Fruit fly (Drosophila melanogaster): ENCODE results near the gene Rcd7.

Gene Rcd7

dm6 chr3L:19557197-19557995 is 12.5 kb downstream of the Rcd7 start (continued):
- TF ChIP-seq dysf (GFP tag; IDR thresholded peaks at IDR 0.05) = no peak
- no peak for TF ChIP-seq CG15073 (GFP tag; optimal IDR thresholded peaks at IDR 0.05)
- TF ChIP-seq phol (tag; optimal IDR thresholded peaks at IDR 0.05) = peak; percentile 65
- TF ChIP-seq D19A (tag; optimal IDR thresholded peaks at IDR 0.05) = peak; percentile 38
- no peak for TF ChIP-seq CG2875 (GFP tag; optimal IDR thresholded peaks at IDR 0.05)
- TF ChIP-seq sens-2 (GFP tag; IDR thresholded peaks at IDR 0.05) = no peak
- TF ChIP-seq Ssrp (tag; optimal IDR thresholded peaks at IDR 0.05) = peak; percentile 37
- no peak for TF ChIP-seq trh (GFP tag; optimal IDR thresholded peaks at IDR 0.05)
- no peak for TF ChIP-seq cad (GFP tag; optimal IDR thresholded peaks at IDR 0.05)
- no peak for TF ChIP-seq Sox100B (GFP tag; optimal IDR thresholded peaks at IDR 0.05)
- no peak for TF ChIP-seq CG1832 (GFP tag; optimal IDR thresholded peaks at IDR 0.05)
- no peak for TF ChIP-seq CG17612 (GFP tag; IDR thresholded peaks at IDR 0.05)
- no peak for TF ChIP-seq so (GFP tag; IDR thresholded peaks at IDR 0.05)
- no peak for TF ChIP-seq Ets65A (GFP tag)
- TF ChIP-seq CG10321 (GFP tag; IDR thresholded peaks at IDR 0.05) = no peak
- no peak for TF ChIP-seq CG1529 (GFP tag; optimal IDR thresholded peaks at IDR 0.05)
- TF ChIP-seq sima (GFP tag; optimal IDR thresholded peaks at IDR 0.05) = no peak
- no peak for TF ChIP-seq CG7963 (GFP tag; IDR thresholded peaks at IDR 0.05; ENCODE audit: partially characterized antibody)
- no peak for TF ChIP-seq unc-4 (GFP tag; IDR thresholded peaks at IDR 0.05; ENCODE audit: partially characterized antibody)
- TF ChIP-seq tin (GFP tag; optimal IDR thresholded peaks at IDR 0.05) = no peak
- peak; percentile 22 for TF ChIP-seq trem (tag; optimal IDR thresholded peaks at IDR 0.05)
- no peak for TF ChIP-seq stc (GFP tag; IDR thresholded peaks at IDR 0.05)
- no peak for TF ChIP-seq CG8944 (GFP tag; optimal IDR thresholded peaks at IDR 0.05)
- no peak for TF ChIP-seq CG9876 (GFP tag; optimal IDR thresholded peaks at IDR 0.05)
- no peak for TF ChIP-seq Atf-2 (GFP tag; optimal IDR thresholded peaks at IDR 0.05)
- TF ChIP-seq CG34376 (GFP tag; optimal IDR thresholded peaks at IDR 0.05) = no peak
- no peak for TF ChIP-seq CG10462 (GFP tag; optimal IDR thresholded peaks at IDR 0.05)
- no peak for TF ChIP-seq HLH54F (GFP tag; optimal IDR thresholded peaks at IDR 0.05)
- no peak for TF ChIP-seq wek (GFP tag; optimal IDR thresholded peaks at IDR 0.05)
- TF ChIP-seq run (tag; optimal IDR thresholded peaks at IDR 0.05) = no peak
- no peak for TF ChIP-seq cato (GFP tag; optimal IDR thresholded peaks at IDR 0.05; ENCODE audit: borderline replicate concordance)
- no peak for TF ChIP-seq CG3407 (GFP tag; optimal IDR thresholded peaks at IDR 0.05)
- TF ChIP-seq lilli (GFP tag; optimal IDR thresholded peaks at IDR 0.05) = no peak
- peak; percentile 16 for TF ChIP-seq Oli (tag; optimal IDR thresholded peaks at IDR 0.05)
- no peak for TF ChIP-seq CG7786 (GFP tag; optimal IDR thresholded peaks at IDR 0.05)
- TF ChIP-seq Awh (GFP tag; IDR thresholded peaks at IDR 0.05) = no peak
- TF ChIP-seq ash1 (GFP tag; optimal IDR thresholded peaks at IDR 0.05) = no peak
- TF ChIP-seq CG10366 (GFP tag; IDR thresholded peaks at IDR 0.05) = no peak
- TF ChIP-seq chif (GFP tag; optimal IDR thresholded peaks at IDR 0.05) = no peak
- TF ChIP-seq Elba2 (GFP tag; optimal IDR thresholded peaks at IDR 0.05) = no peak
- no peak for TF ChIP-seq CTCF (GFP tag; optimal IDR thresholded peaks at IDR 0.05)
- TF ChIP-seq CG33213 (GFP tag; optimal IDR thresholded peaks at IDR 0.05) = no peak
- TF ChIP-seq sd (tag; optimal IDR thresholded peaks at IDR 0.05) = peak; percentile 25
- TF ChIP-seq CG14965 (GFP tag; optimal IDR thresholded peaks at IDR 0.05; ENCODE audit: borderline replicate concordance) = no peak
- peak; percentile 66 for TF ChIP-seq CG31441 (GFP tag; IDR thresholded peaks at IDR 0.05)
- no peak for TF ChIP-seq CG4617 (GFP tag; optimal IDR thresholded peaks at IDR 0.05; ENCODE audit: borderline replicate concordance)
- no peak for TF ChIP-seq Meics (GFP tag; optimal IDR thresholded peaks at IDR 0.05)
- TF ChIP-seq mirr (GFP tag; optimal IDR thresholded peaks at IDR 0.05) = no peak
- no peak for TF ChIP-seq BEAF-32 (GFP tag; optimal IDR thresholded peaks at IDR 0.05)
- TF ChIP-seq nerfin-2 (GFP tag; IDR thresholded peaks at IDR 0.05; ENCODE audit: partially characterized antibody) = no peak
- no peak for TF ChIP-seq vnd (GFP tag; IDR thresholded peaks at IDR 0.05; ENCODE audit: partially characterized antibody)

All from whole organism, embryonic.